Fruit fly (Drosophila melanogaster) S2 (cell line): ENCODE results near the gene exex.

Source experiments
- CG8478 ChIP-seq: fragments of >200 bp; optimal IDR thresholded peaks from 2 replicates; lab custom pipeline; 2018
- CTCF ChIP-seq, 2 experiments: fragments of >200 bp; optimal IDR thresholded peaks; 2 replicates each; lab custom pipeline; 2018

DNA sequence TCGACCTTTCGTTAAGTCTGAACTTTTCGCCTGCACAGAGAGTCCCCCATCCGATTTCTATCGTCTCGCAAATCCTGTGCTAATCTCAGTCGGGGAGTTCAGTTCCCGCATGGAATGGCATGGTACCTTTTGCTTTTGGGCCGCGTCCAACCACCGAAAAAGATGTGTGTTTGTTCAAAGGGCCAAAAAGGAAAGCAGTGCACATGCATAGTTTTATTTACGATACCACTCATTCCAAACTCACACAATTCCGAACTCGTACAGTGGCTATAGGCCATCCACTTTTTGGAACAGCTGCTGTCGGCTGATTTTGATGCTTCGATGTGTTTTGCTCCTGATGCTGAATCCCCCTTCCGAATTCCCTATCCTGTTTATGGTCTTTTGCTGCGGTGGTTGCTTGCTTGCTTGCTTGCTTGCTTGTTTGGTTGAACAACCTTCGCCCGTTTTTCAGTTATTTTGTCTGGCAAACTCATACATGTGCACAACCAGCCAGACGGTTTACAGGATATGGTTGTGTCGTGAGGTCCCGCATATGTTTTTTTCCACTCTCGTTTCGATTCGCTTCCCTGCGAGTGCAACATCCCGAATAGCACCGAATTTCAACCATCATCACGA, 36.7 kb downstream of the exex start:
- TF ChIP-seq CTCF (optimal IDR thresholded peaks at IDR 0.05; lab: Kevin White, UChicago) = no peak
- TF ChIP-seq CG8478 (lab: Kevin White, UChicago) = no peak
